Fruit fly (Drosophila melanogaster): ENCODE data around the gene Obp19a.

Obp19a gene

dm6 chrX:20423158-20423557, 7.6 kb downstream of the Obp19a start:
- TF ChIP-seq CG10669 (GFP tag; optimal IDR thresholded peaks at IDR 0.05) (no peak), CG15336 (GFP tag; IDR thresholded peaks at IDR 0.05) (0 out of 2 replicates have a peak, but pooled peaks have one; percentile 8), Eip78C (GFP tag) (peak; percentile 69)

DNA sequence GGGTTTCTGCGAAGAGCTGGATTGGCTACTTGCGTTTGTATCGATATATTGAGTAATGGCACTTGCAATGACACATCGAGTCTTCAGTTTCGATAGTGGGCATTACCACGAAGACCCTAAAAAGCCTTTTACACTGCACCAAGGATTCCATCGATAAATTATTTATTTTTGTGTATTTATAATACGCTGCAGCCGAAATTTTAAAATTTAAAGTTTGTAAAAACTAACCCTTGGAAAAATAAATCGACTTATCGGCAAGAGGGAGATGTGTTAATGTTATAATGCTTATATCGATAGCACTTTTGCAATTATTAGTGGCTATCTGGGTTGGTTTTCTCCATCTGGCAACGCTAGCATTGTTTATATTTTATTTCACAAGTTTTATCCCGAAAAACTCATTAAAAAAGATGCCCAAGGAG, 8.2 kb downstream of the Obp19a start, which contains the start of the genes Pp4-19C and cactin:
Gene Pp4-19C (minus strand): TSS at position 256 of the 419 bp plus-strand sequence.
Gene cactin (plus strand): TSS at position 323 of the 419 bp plus-strand sequence.
- TF ChIP-seq Ets96B (tag; optimal IDR thresholded peaks at IDR 0.05) (no peak), esn (GFP tag; optimal IDR thresholded peaks at IDR 0.05) (peak; percentile 33), CG11294 (GFP tag; IDR thresholded peaks at IDR 0.05) (no peak), Hr38 (GFP tag; optimal IDR thresholded peaks at IDR 0.05) (no peak), Eip78C (GFP tag) (peak; percentile 62), CG32006 (GFP tag; optimal IDR thresholded peaks at IDR 0.05) (no peak), Smox (GFP tag; optimal IDR thresholded peaks at IDR 0.05) (no peak), Blimp-1 (GFP tag; optimal IDR thresholded peaks at IDR 0.05) (no peak), cyc (GFP tag; optimal IDR thresholded peaks at IDR 0.05) (peak; percentile 25), CG4318 (GFP tag; optimal IDR thresholded peaks at IDR 0.05) (no peak), Hr39 (GFP tag; optimal IDR thresholded peaks at IDR 0.05) (peak; percentile 43), CG3919 (GFP tag; optimal IDR thresholded peaks at IDR 0.05) (no peak), Eip93F (GFP tag; optimal IDR thresholded peaks at IDR 0.05) (no peak), CG34406 (GFP tag; optimal IDR thresholded peaks at IDR 0.05) (no peak), CG6854 (GFP tag; optimal IDR thresholded peaks at IDR 0.05) (no peak), CG9139 (GFP tag; optimal IDR thresholded peaks at IDR 0.05) (no peak), CG6808 (GFP tag; optimal IDR thresholded peaks at IDR 0.05) (no peak), dac (GFP tag; optimal IDR thresholded peaks at IDR 0.05) (no peak), salr (GFP tag; optimal IDR thresholded peaks at IDR 0.05) (no peak), CG6276 (GFP tag; optimal IDR thresholded peaks at IDR 0.05) (no peak), CG3032 (tag; optimal IDR thresholded peaks at IDR 0.05) (peak; percentile 19), CG8119 (GFP tag; IDR thresholded peaks at IDR 0.05) (no peak), fd59A (GFP tag; optimal IDR thresholded peaks at IDR 0.05) (no peak), Ets21C (GFP tag; optimal IDR thresholded peaks at IDR 0.05) (no peak), ss (GFP tag; optimal IDR thresholded peaks at IDR 0.05) (no peak), CG15336 (GFP tag; IDR thresholded peaks at IDR 0.05) (no peak), CG6792 (GFP tag; optimal IDR thresholded peaks at IDR 0.05) (no peak), topi (GFP tag; optimal IDR thresholded peaks at IDR 0.05) (peak; percentile 31), Met (GFP tag; optimal IDR thresholded peaks at IDR 0.05) (no peak), Sox14 (GFP tag; optimal IDR thresholded peaks at IDR 0.05) (peak; percentile 53), vri (GFP tag; optimal IDR thresholded peaks at IDR 0.05) (no peak), achi (GFP tag; optimal IDR thresholded peaks at IDR 0.05) (no peak), fkh (GFP tag; optimal IDR thresholded peaks at IDR 0.05) (no peak), OdsH (GFP tag; optimal IDR thresholded peaks at IDR 0.05) (no peak), CG1621 (tag; optimal IDR thresholded peaks at IDR 0.05) (no peak), CG7368 (GFP tag; optimal IDR thresholded peaks at IDR 0.05) (no peak), CG10669 (GFP tag; optimal IDR thresholded peaks at IDR 0.05) (no peak), Lpt (GFP tag; optimal IDR thresholded peaks at IDR 0.05) (no peak), CG11902 (GFP tag; optimal IDR thresholded peaks at IDR 0.05) (no peak), Eip75B (GFP tag; optimal IDR thresholded peaks at IDR 0.05) (no peak), CG16779 (tag; optimal IDR thresholded peaks at IDR 0.05) (no peak), fd85E (GFP tag; optimal IDR thresholded peaks at IDR 0.05) (no peak), Sox102F (GFP tag; optimal IDR thresholded peaks at IDR 0.05) (no peak), spab (GFP tag; optimal IDR thresholded peaks at IDR 0.05) (no peak), pdm3 (GFP tag; optimal IDR thresholded peaks at IDR 0.05) (no peak), CG10631 (GFP tag; optimal IDR thresholded peaks at IDR 0.05) (no peak), CG11762 (GFP tag; optimal IDR thresholded peaks at IDR 0.05; ENCODE audit: insufficient read depth) (no peak), lz (GFP tag; optimal IDR thresholded peaks at IDR 0.05) (peak; percentile 20), Hr4 (GFP tag; optimal IDR thresholded peaks at IDR 0.05) (no peak), CG6163 (GFP tag; IDR thresholded peaks at IDR 0.05) (no peak)

All from whole organism, prepupa.